Fruit fly (Drosophila melanogaster): ENCODE data around the gene Acsx4.

DNA sequence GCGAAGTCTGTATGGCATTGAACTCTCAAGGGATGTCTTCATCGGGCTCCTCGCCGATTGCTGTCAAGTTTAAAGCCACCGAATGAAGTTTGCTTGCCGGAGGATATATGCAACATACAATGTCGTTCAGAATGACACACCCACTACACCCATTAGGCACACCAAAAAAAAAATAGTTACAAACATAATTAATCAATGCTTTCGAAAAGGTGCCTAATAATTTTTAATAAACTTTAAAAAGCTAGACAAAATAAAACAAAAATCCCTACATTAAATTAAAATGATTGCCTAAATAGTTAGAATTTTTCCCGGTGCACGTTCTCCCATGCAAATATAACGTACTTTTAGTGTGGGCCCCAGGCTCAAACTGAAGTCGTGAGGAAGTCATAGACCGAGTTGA is 29.1 kb downstream of the Acsx4 start:
- TF ChIP-seq Eip93F (GFP tag; optimal IDR thresholded peaks at IDR 0.05), result no peak
- TF ChIP-seq Blimp-1 (GFP tag; optimal IDR thresholded peaks at IDR 0.05), result no peak
- TF ChIP-seq Hr39 (GFP tag; optimal IDR thresholded peaks at IDR 0.05), result no peak
- peak; percentile 20 for TF ChIP-seq pdm3 (GFP tag; optimal IDR thresholded peaks at IDR 0.05)
- TF ChIP-seq Smox (GFP tag; optimal IDR thresholded peaks at IDR 0.05), result no peak
- no peak for TF ChIP-seq CG16779 (tag; optimal IDR thresholded peaks at IDR 0.05)
- peak; percentile 4 for TF ChIP-seq CG3032 (tag; optimal IDR thresholded peaks at IDR 0.05)
- no peak for TF ChIP-seq Sox102F (GFP tag; optimal IDR thresholded peaks at IDR 0.05)
- TF ChIP-seq eg (GFP tag; IDR thresholded peaks at IDR 0.05), result no peak
- peak; percentile 5 for TF ChIP-seq OdsH (GFP tag; optimal IDR thresholded peaks at IDR 0.05)
- TF ChIP-seq CG3919 (GFP tag; optimal IDR thresholded peaks at IDR 0.05), result peak; percentile 19
- TF ChIP-seq Eip75B (GFP tag; optimal IDR thresholded peaks at IDR 0.05), result no peak

Data from whole organism, prepupa.